Fruit fly (Drosophila melanogaster) Kc167 (cell line): ENCODE data around the gene CG14568.

Experiments used
- Myc ChIP-seq: fragments of >200 bp; optimal IDR thresholded peaks from 2 replicates; lab custom pipeline; 2017; ENCODE audit warnings: missing external identifiers
- Sin3A ChIP-seq: fragments of >200 bp; optimal IDR thresholded peaks from 2 replicates; lab custom pipeline; 2018; ENCODE audit warnings: missing external identifiers
- ttk ChIP-seq: sonication (Bioruptor generic); optimal IDR thresholded peaks from 2 replicates; lab custom pipeline; 2017; ENCODE audit warnings: missing external identifiers

DNA sequence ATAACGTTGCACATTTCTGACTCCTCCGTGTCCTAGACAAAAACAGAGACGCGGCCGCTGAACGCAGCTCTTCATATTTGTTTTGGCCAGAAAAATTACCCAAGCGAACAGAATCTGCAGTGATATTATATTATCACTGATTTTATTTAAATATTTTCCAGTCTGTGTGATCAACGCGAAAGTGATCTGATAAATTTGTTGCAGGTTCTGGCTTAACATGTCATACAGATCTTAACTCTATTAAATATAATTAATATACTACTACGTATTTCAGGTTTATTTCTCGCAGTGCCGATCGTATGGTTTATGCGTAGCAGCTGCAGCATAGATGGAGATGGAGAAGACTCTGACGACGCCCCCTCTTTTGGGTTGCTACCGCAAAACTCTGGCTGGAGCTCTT is 12.4 kb downstream of the CG14568 start:
- TF ChIP-seq ttk (lab: Kevin White, UChicago): no peak
- TF ChIP-seq Myc (lab: Kevin White, UChicago): no peak
- TF ChIP-seq Sin3A: no peak
